Worm (Caenorhabditis elegans) whole organism, midembryonic: ENCODE data around the gene F13B6.2.

Experiments used
- T22C8.4 ChIP-seq: fragments of 200-800 bp; sonication (Bioruptor generic); IDR thresholded peaks from 2 replicates; pipeline ENCODE4 v1.3.6; 2022; ENCODE audit warnings: missing genetic modification characterization, missing compliant biosample characterization
- cog-1 ChIP-seq: sonication (generic microtip); optimal IDR thresholded peaks from 2 replicates; lab custom pipeline; 2016; ENCODE audit warnings: missing genetic modification characterization, missing compliant biosample characterization
- flt-1 ChIP-seq: fragments of 200-800 bp; sonication (Bioruptor generic); IDR thresholded peaks from 2 replicates; pipeline ENCODE4 v1.3.6; 2022; ENCODE audit warnings: missing genetic modification characterization, missing compliant biosample characterization
- klf-2 ChIP-seq: fragments of 200-800 bp; sonication (Bioruptor generic); conservative IDR thresholded peaks from 2 replicates; pipeline ENCODE4 v1.3.6; 2022; ENCODE audit warnings: missing genetic modification reagents, missing genetic modification characterization, missing compliant biosample characterization
- med-1 ChIP-seq: sonication (generic microtip); optimal IDR thresholded peaks from 2 replicates; lab custom pipeline; 2017; ENCODE audit warnings: missing genetic modification characterization, mild to moderate bottlenecking, missing compliant biosample characterization, antibody characterized with exemption, missing genetic modification reagents; ENCODE audit not compliant: insufficient read depth
- ref-1 ChIP-seq: fragments of 200-800 bp; sonication (Bioruptor generic); conservative IDR thresholded peaks from 2 replicates; pipeline ENCODE4 v1.3.6; 2022; ENCODE audit warnings: missing genetic modification reagents, missing genetic modification characterization, missing compliant biosample characterization
- tab-1 ChIP-seq: fragments of 200-800 bp; sonication (Bioruptor generic); IDR thresholded peaks from 2 replicates; pipeline ENCODE4 v1.3.6; 2022; ENCODE audit warnings: missing genetic modification characterization, missing compliant biosample characterization
- ztf-23 ChIP-seq: fragments of 200-800 bp; sonication (Bioruptor generic); IDR thresholded peaks from 2 replicates; pipeline ENCODE4 v1.3.6; 2022; ENCODE audit warnings: missing genetic modification reagents, missing genetic modification characterization, missing compliant biosample characterization
- ztf-29 ChIP-seq: fragments of 200-800 bp; sonication (Bioruptor generic); IDR thresholded peaks from 2 replicates; pipeline ENCODE4 v1.3.6; 2022; ENCODE audit warnings: missing genetic modification reagents, missing genetic modification characterization, missing compliant biosample characterization

DNA sequence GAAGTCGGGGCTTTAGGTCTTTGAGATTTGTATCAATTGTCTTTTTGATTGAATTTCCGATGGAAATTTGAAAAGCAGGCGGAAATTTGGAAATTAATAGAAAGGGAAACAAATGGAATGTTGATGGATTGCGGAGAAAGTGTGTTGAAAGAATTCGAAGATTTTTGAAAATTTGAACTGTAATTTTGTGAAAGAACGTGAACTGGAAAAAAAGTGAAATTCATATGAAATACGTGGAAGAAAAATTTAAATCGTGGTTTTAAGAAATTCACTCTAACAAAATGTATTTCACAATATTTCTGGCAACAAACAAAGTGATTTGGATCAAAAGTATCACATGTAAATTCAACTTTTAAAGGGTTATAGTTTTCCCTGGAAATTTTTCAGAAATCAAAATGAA is 14.1 kb downstream of the F13B6.2 start, which contains the start of gene B0496.1:
- TF ChIP-seq cog-1 (tag; lab: Kevin White, UChicago) (no peak), flt-1 (GFP tag; lab: Robert Waterston, UW) (no peak), T22C8.4 (GFP tag; lab: Robert Waterston, UW) (no peak), ztf-23 (GFP tag; lab: Robert Waterston, UW) (no peak), med-1 (GFP tag; lab: Kevin White, UChicago) (no peak), ref-1 (GFP tag; lab: Robert Waterston, UW) (no peak), klf-2 (GFP tag; lab: Robert Waterston, UW) (no peak), tab-1 (no peak), ztf-29 (GFP tag; lab: Robert Waterston, UW) (no peak)
